Worm (Caenorhabditis elegans) whole organism, mixed stage, embryonic: ENCODE results near the gene rig-1.

ENCODE experiments used
- M03D4.4 ChIP-seq: sonication (generic microtip); optimal IDR thresholded peaks from 2 replicates; lab custom pipeline; 2017; ENCODE audit warnings: mild to moderate bottlenecking, missing genetic modification characterization, missing compliant biosample characterization
- bed-3 ChIP-seq: fragments of 200-800 bp; sonication (Bioruptor generic); optimal IDR thresholded peaks from 3 replicates; lab custom pipeline; 2018; ENCODE audit warnings: mild to moderate bottlenecking, missing genetic modification characterization, moderate library complexity, missing compliant biosample characterization
- blmp-1 ChIP-seq: fragments of 150-350 bp; optimal IDR thresholded peaks from 2 replicates; lab custom pipeline; 2014; ENCODE audit warnings: missing biosample characterization, missing genetic modification characterization
- ceh-39 ChIP-seq: fragments of 150-350 bp; optimal IDR thresholded peaks from 2 replicates; lab custom pipeline; 2014; ENCODE audit warnings: missing biosample characterization, missing genetic modification characterization
- ces-1 ChIP-seq: fragments of 150-350 bp; optimal IDR thresholded peaks from 2 replicates; lab custom pipeline; 2014; ENCODE audit warnings: missing biosample characterization, missing genetic modification reagents, missing genetic modification characterization
- cnd-1 ChIP-seq: fragments of 200-800 bp; sonication (Bioruptor generic); optimal IDR thresholded peaks from 2 replicates; lab custom pipeline; 2018; ENCODE audit warnings: mild to moderate bottlenecking, missing genetic modification characterization, missing compliant biosample characterization
- drap-1 ChIP-seq: fragments of 200-800 bp; sonication (Bioruptor generic); optimal IDR thresholded peaks from 3 replicates; lab custom pipeline; 2018; ENCODE audit warnings: mild to moderate bottlenecking, missing genetic modification characterization, missing compliant biosample characterization
- elt-1 ChIP-seq: sonication (generic microtip); optimal IDR thresholded peaks from 2 replicates; lab custom pipeline; 2017; ENCODE audit warnings: missing genetic modification characterization, mild to moderate bottlenecking, missing compliant biosample characterization, antibody characterized with exemption, moderate library complexity, borderline replicate concordance; ENCODE audit not compliant: insufficient read depth
- elt-3 ChIP-seq: fragments of 150-350 bp; optimal IDR thresholded peaks from 2 replicates; lab custom pipeline; 2014; ENCODE audit warnings: missing biosample characterization, missing genetic modification characterization
- flh-1 ChIP-seq: fragments of 200-800 bp; sonication (Bioruptor generic); optimal IDR thresholded peaks from 2 replicates; lab custom pipeline; 2018; ENCODE audit warnings: mild to moderate bottlenecking, missing genetic modification characterization, moderate library complexity, missing compliant biosample characterization
- ham-2 ChIP-seq: fragments of 200-800 bp; sonication (Bioruptor generic); optimal IDR thresholded peaks from 2 replicates; lab custom pipeline; 2018; ENCODE audit warnings: mild to moderate bottlenecking, missing genetic modification characterization, missing compliant biosample characterization
- hlh-1 ChIP-seq: fragments of 150-350 bp; optimal IDR thresholded peaks from 2 replicates; lab custom pipeline; 2014; ENCODE audit warnings: missing biosample characterization, missing genetic modification reagents, missing genetic modification characterization
- lin-13 ChIP-seq: fragments of 150-350 bp; optimal IDR thresholded peaks from 2 replicates; lab custom pipeline; 2014; ENCODE audit warnings: missing biosample characterization, missing genetic modification characterization
- lsy-2 ChIP-seq: fragments of 150-350 bp; optimal IDR thresholded peaks from 2 replicates; lab custom pipeline; 2014; ENCODE audit warnings: missing biosample characterization, missing genetic modification characterization
- mep-1 ChIP-seq: fragments of 150-350 bp; optimal IDR thresholded peaks from 2 replicates; lab custom pipeline; 2017; ENCODE audit warnings: missing biosample characterization, missing genetic modification reagents, missing genetic modification characterization, inconsistent platforms
- mls-2 ChIP-seq: sonication (generic microtip); optimal IDR thresholded peaks from 2 replicates; lab custom pipeline; 2016; ENCODE audit warnings: mild to moderate bottlenecking, missing genetic modification characterization, moderate library complexity, missing compliant biosample characterization
- nhr-12 ChIP-seq: fragments of 150-350 bp; optimal IDR thresholded peaks from 2 replicates; lab custom pipeline; 2014; ENCODE audit warnings: missing biosample characterization, missing genetic modification characterization
- nhr-2 ChIP-seq: fragments of 150-350 bp; optimal IDR thresholded peaks from 2 replicates; lab custom pipeline; 2014; ENCODE audit warnings: missing biosample characterization, missing genetic modification characterization
- nhr-237 ChIP-seq: fragments of 150-350 bp; optimal IDR thresholded peaks from 2 replicates; lab custom pipeline; 2014; ENCODE audit warnings: missing biosample characterization, missing genetic modification characterization
- nhr-28 ChIP-seq: fragments of 150-350 bp; optimal IDR thresholded peaks from 2 replicates; lab custom pipeline; 2014; ENCODE audit warnings: missing biosample characterization, missing genetic modification characterization
- nhr-76 ChIP-seq: sonication (generic microtip); optimal IDR thresholded peaks from 2 replicates; lab custom pipeline; 2017; ENCODE audit warnings: missing biosample characterization, missing genetic modification characterization
- pha-4 ChIP-seq: fragments of 150-350 bp; optimal IDR thresholded peaks from 2 replicates; lab custom pipeline; 2018; ENCODE audit warnings: missing biosample characterization, missing genetic modification reagents, missing genetic modification characterization
- sem-2 ChIP-seq: fragments of 200-800 bp; sonication (Bioruptor generic); optimal IDR thresholded peaks from 2 replicates; lab custom pipeline; 2018; ENCODE audit warnings: mild to moderate bottlenecking, missing genetic modification characterization, missing compliant biosample characterization
- snpc-4 ChIP-seq: fragments of 150-350 bp; optimal IDR thresholded peaks from 2 replicates; lab custom pipeline; 2014; ENCODE audit warnings: missing biosample characterization, missing genetic modification characterization
- sptf-1 ChIP-seq: sonication (generic microtip); optimal IDR thresholded peaks from 2 replicates; lab custom pipeline; 2017; ENCODE audit warnings: mild to moderate bottlenecking, missing genetic modification characterization, moderate library complexity, missing compliant biosample characterization
- tbx-8 ChIP-seq: fragments of 200-800 bp; sonication (Bioruptor generic); optimal IDR thresholded peaks from 2 replicates; lab custom pipeline; 2018; ENCODE audit warnings: mild to moderate bottlenecking, missing genetic modification characterization, moderate library complexity, missing compliant biosample characterization
- unc-62 ChIP-seq: fragments of 150-350 bp; optimal IDR thresholded peaks from 2 replicates; lab custom pipeline; 2014; ENCODE audit warnings: missing biosample characterization, missing genetic modification reagents, missing genetic modification characterization
- zip-8 ChIP-seq: fragments of 150-350 bp; optimal IDR thresholded peaks from 2 replicates; lab custom pipeline; 2014; ENCODE audit warnings: missing biosample characterization, missing genetic modification characterization
- ztf-11 ChIP-seq: fragments of 150-350 bp; optimal IDR thresholded peaks from 2 replicates; lab custom pipeline; 2014; ENCODE audit warnings: missing biosample characterization, missing genetic modification characterization

Gene rig-1

DNA sequence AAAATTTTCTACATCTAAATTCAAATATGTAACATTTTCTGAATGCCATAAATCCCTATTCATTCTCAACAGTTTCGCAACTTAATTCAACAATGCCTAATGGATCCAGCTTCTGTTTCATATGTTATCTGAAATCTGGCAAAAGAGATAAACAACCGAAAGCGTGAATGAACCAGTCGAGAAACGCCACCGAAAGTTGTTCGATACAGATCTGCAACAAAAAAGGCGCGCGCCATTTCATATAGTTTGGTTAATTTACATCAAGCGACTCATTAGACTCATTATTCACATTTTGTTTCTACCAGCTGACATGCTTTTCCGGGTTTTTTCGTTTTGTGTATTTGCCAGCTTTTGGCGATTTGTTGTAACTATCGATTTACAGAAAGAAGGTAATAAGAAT lies 21.2 kb downstream of the rig-1 start, which contains the start of gene K09E2.1:
K09E2.1 (plus strand) TSS at position 301 of the 400 bp plus-strand sequence.
- TF ChIP-seq mls-2 (tag; lab: Kevin White, UChicago), result no peak
- no peak for TF ChIP-seq lsy-2 (tag; lab: Kevin White, UChicago)
- TF ChIP-seq lin-13 (tag; lab: Kevin White, UChicago), result no peak
- no peak for TF ChIP-seq nhr-28
- no peak for TF ChIP-seq drap-1 (GFP tag; lab: Kevin White, UChicago)
- no peak for TF ChIP-seq tbx-8 (GFP tag; lab: Kevin White, UChicago)
- no peak for TF ChIP-seq unc-62 (GFP tag; lab: Kevin White, UChicago)
- TF ChIP-seq elt-3 (tag; lab: Kevin White, UChicago), result no peak
- TF ChIP-seq ham-2 (GFP tag; lab: Kevin White, UChicago), result no peak
- TF ChIP-seq nhr-12 (tag; lab: Kevin White, UChicago), result no peak
- TF ChIP-seq flh-1 (GFP tag; lab: Kevin White, UChicago), result no peak
- TF ChIP-seq zip-8, result no peak
- TF ChIP-seq snpc-4 (tag; lab: Kevin White, UChicago), result no peak
- TF ChIP-seq sem-2 (GFP tag; lab: Kevin White, UChicago), result no peak
- TF ChIP-seq blmp-1 (tag; lab: Kevin White, UChicago), result no peak
- no peak for TF ChIP-seq bed-3

DNA sequence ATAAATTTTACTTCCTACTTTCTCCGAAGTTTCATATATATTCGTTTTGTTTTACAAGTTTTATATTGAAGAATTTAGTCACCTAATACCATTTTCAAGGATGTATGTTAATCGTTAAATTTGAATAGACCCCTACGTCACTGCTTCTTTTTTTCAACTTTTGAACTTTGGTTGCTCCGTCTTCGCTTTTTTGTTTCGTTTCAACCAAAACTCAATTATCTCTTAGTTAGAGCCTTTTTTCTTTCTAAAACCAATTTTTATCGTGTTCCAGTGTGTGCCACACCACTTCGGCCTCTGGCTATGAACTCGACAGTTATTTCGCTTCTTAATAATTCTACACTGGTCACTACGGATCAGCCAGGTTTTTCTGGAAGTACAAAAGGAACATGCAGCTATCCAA lies 37.1 kb downstream of the rig-1 start, which contains the start of gene frpr-8:
frpr-8 (plus strand) TSS at position 301 of the 400 bp plus-strand sequence.
- TF ChIP-seq lsy-2 (tag; lab: Kevin White, UChicago), result no peak
- no peak for TF ChIP-seq elt-1 (tag; lab: Kevin White, UChicago)
- TF ChIP-seq ztf-11 (tag; lab: Kevin White, UChicago), result no peak
- no peak for TF ChIP-seq sptf-1 (tag; lab: Kevin White, UChicago)
- TF ChIP-seq M03D4.4, result no peak
- no peak for TF ChIP-seq nhr-12 (tag; lab: Kevin White, UChicago)
- TF ChIP-seq drap-1 (GFP tag; lab: Kevin White, UChicago), result no peak
- no peak for TF ChIP-seq ceh-39
- no peak for TF ChIP-seq cnd-1 (tag; lab: Kevin White, UChicago)

DNA sequence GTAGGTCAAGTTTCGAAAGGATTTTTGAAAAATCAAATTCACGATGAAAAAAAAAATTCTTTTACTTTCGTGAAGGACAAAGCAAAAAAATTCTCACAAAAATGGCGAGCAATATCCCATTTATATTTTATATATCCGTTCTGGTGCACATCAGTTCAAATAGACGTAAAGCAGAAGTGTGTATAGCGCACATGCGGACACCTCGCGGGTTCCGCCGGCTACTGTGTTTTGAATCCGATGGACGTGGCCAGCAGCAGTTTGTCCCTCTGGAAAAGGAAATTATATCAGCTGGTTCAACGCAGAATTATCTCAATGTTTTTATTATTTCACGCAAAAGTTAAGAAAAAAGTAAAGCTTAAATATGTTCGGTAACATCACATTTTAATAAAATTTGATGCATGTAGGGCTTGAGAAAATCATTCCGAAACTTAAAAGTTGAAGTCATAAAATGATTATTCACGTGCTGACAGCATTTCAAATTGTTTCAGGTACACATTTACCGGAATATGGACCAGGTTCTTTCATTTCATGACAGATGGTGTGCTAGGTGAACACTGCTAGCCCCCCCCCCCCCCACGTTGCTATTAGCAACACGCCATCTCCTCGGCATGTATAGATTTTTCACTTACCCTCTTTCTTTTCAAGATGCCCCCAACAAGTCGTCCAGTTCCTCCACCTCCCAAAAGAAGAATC lies 43.4 kb downstream of the rig-1 start, which contains the start of gene jbts-14:
jbts-14 (plus strand) TSS at position 643 of the 693 bp plus-strand sequence.
- no peak for TF ChIP-seq ham-2 (GFP tag; lab: Kevin White, UChicago)
- TF ChIP-seq nhr-237 (tag; lab: Kevin White, UChicago), result no peak
- no peak for TF ChIP-seq ces-1 (GFP tag; lab: Kevin White, UChicago)
- TF ChIP-seq mep-1 (tag; lab: Kevin White, UChicago), result no peak
- TF ChIP-seq ztf-11 (tag; lab: Kevin White, UChicago), result no peak
- TF ChIP-seq drap-1 (GFP tag; lab: Kevin White, UChicago), result no peak
- no peak for TF ChIP-seq snpc-4 (tag; lab: Kevin White, UChicago)
- TF ChIP-seq cnd-1 (tag; lab: Kevin White, UChicago), result no peak
- no peak for TF ChIP-seq elt-3 (tag; lab: Kevin White, UChicago)
- no peak for TF ChIP-seq M03D4.4

DNA sequence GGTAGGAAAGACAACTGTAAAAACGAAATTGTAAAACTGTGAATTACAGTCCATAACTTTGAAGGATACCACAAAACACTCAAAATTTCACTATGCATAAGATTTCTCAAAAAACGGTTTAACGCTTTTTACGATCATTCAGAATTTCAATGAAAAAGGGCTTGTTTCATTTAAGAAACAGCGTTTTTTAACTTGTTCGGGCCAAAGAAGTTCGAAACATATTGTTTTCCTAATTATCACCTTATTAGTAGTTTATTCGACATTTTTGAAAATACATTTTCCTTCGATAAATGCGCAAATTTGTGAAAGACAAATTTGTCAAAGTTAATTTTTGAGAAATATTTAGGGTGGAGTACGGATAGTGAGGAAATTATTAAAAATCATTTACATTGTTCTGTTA lies 44.4 kb downstream of the rig-1 start:
- TF ChIP-seq ceh-39 (no peak), lin-13 (tag; lab: Kevin White, UChicago) (no peak), unc-62 (GFP tag; lab: Kevin White, UChicago) (no peak), tbx-8 (GFP tag; lab: Kevin White, UChicago) (no peak), ham-2 (GFP tag; lab: Kevin White, UChicago) (no peak), zip-8 (no peak), cnd-1 (tag; lab: Kevin White, UChicago) (no peak), nhr-76 (tag; lab: Kevin White, UChicago) (no peak), nhr-2 (no peak), sem-2 (GFP tag; lab: Kevin White, UChicago) (no peak), snpc-4 (tag; lab: Kevin White, UChicago) (no peak), lsy-2 (tag; lab: Kevin White, UChicago) (no peak), hlh-1 (tag; lab: Kevin White, UChicago) (no peak), nhr-237 (tag; lab: Kevin White, UChicago) (no peak), ztf-11 (tag; lab: Kevin White, UChicago) (no peak), ces-1 (GFP tag; lab: Kevin White, UChicago) (no peak)

DNA sequence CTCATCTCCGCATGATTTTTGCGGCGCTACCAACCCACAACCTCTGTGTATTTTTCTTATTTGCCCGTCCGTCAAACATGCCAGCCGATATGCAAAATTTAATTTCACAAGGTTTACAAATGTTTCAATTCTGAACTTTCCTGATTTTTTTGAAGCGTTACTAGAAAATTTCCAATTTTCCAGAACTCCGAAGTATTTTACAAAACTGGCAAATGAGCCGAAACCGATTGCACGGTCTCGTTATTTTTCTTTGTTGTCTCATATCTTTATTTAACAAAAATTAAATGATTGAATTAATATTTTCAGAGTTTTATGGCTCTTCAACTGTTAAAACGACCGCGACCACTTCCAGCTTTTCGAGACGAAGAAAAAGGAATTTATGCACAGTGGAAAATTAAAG lies 47.6 kb downstream of the rig-1 start, which contains the start of gene F53A9.3:
F53A9.3 (plus strand) TSS at position 301 of the 400 bp plus-strand sequence.
- TF ChIP-seq ham-2 (GFP tag; lab: Kevin White, UChicago) (no peak), unc-62 (GFP tag; lab: Kevin White, UChicago) (no peak), blmp-1 (tag; lab: Kevin White, UChicago) (no peak), mep-1 (tag; lab: Kevin White, UChicago) (no peak), cnd-1 (tag; lab: Kevin White, UChicago) (no peak), nhr-2 (no peak), drap-1 (GFP tag; lab: Kevin White, UChicago) (no peak), ceh-39 (no peak), M03D4.4 (no peak), elt-3 (tag; lab: Kevin White, UChicago) (no peak), sptf-1 (tag; lab: Kevin White, UChicago) (no peak), nhr-237 (tag; lab: Kevin White, UChicago) (no peak), nhr-76 (tag; lab: Kevin White, UChicago) (no peak), zip-8 (no peak), bed-3 (no peak), snpc-4 (tag; lab: Kevin White, UChicago) (no peak), lin-13 (tag; lab: Kevin White, UChicago) (no peak), pha-4 (tag; lab: Kevin White, UChicago) (no peak), flh-1 (GFP tag; lab: Kevin White, UChicago) (no peak)
